Fruit fly (Drosophila melanogaster): ENCODE measurements around the gene yip2.

Gene yip2

DNA sequence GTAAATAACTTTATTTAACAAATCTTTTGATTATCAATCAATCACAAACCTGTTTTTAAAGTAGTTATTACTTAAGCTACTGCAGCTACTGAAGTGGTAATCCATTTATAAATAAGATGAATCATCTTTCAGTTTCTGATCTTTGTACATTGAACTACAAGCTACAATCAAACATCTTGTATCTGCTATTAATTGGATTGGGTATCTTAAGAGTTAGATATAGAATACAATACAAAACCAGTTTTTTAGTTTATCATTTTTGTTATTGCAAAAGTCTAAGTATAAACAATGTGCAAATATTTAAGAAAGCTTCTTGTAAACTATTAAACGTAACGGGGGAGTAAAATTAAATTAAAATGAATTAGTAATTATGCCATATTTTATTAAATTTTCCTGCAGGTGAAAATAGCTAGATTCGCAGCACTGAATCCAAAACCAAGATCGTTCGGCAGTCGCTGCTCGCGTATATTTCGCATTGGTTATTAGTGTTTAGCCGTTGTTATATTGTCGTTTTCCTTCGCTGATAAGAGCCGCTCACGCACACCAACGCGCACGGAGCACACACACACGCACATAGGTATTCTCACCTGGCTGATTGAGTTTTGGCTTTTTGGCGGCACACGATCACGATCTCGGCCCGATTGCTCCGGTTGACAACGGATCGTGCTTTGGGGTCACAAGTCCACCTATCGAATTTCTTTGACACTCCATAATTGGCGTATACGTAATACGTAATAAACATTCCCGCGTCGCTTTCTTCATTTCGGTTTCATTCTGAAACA is 32.9 kb downstream of the yip2 start:
- peak; percentile 28 for TF ChIP-seq noc (tag; optimal IDR thresholded peaks at IDR 0.05)

dm6 chr2L:9948520-9948858 is 33.4 kb downstream of the yip2 start:
- no peak for TF ChIP-seq noc (tag; optimal IDR thresholded peaks at IDR 0.05)

dm6 chr2L:9949178-9950062 is 34.4 kb downstream of the yip2 start:
- TF ChIP-seq noc (tag; optimal IDR thresholded peaks at IDR 0.05): peak; percentile 80

- TF ChIP-seq noc (tag; optimal IDR thresholded peaks at IDR 0.05): peak; percentile 95
Measured at dm6 chr2L:9954119-9954518, 39.1 kb downstream of the yip2 start, which contains the start of the genes CG13126 and CG4709. CG13126 (minus strand) TSS chr2L:9954181. CG4709 (plus strand) TSS chr2L:9954325.

DNA sequence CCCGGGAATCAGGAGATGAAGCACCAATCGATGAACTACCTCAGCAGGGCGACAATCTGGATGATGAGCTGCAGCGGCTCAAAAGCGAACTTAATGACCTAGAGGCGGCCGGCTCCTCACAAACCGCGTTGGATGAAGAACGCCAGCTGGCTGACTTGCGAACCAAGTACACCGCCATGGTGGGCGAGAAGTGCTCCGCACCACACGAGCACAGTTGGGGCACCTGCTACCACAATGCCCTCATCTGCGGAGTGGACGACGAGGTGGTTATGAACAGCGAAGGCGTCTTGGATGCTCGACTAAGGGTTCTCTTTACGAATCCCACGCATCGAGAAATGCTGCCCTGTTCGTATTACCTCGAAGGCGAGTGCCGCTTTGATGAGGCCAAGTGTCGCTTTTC is 39.6 kb downstream of the yip2 start:
- no peak for TF ChIP-seq noc (tag; optimal IDR thresholded peaks at IDR 0.05)

DNA sequence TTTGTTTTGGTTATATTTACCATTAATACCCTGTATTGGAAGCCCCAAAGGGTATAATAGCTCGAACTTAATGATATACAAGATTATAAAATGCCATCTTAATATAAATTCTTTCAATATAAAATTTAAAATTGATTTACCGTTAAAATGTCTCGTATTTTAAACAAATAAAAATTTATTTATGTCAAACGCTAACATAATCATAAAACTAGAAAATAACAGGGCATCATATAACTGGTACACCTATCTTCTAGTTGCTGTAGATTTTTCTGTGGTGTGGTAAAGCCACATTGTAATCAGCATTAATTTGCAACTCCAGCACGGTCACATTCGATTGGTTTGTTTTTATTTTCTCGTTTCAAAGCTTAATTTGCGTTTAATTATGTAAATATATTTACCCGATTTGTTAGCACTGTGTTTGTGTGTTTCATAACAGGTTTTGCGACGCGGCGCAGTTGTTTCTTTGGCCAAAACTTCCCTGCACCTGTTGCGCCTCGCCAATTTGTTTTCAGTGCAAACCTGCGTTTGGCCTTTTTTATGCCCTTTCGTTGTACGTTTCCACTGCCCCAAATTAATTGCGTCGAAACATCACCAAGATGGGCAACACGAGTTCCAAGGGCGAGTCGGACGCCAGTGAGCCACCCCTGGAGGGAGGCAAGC is 42.1 kb downstream of the yip2 start, which contains the start of the genes CG4658 and CG5846:
Gene CG4658 (plus strand): TSS at position 140 of the 660 bp plus-strand sequence.
Gene CG5846 (minus strand): TSS at position 245 of the 660 bp plus-strand sequence.
- peak; percentile 93 for TF ChIP-seq noc (tag; optimal IDR thresholded peaks at IDR 0.05)

dm6 chr2L:9960758-9961157 is 45.7 kb downstream of the yip2 start:
- TF ChIP-seq noc (tag; optimal IDR thresholded peaks at IDR 0.05): no peak

dm6 chr2L:9963603-9964042 is 48.6 kb downstream of the yip2 start, which contains the start of gene CG5850:
CG5850 (minus strand) TSS chr2L:9963949.
- no peak for TF ChIP-seq noc (tag; optimal IDR thresholded peaks at IDR 0.05)
